Worm (Caenorhabditis elegans): ENCODE measurements around the gene glr-4.

ce11 chrII:7789605-7790004, 4.5 kb downstream of the glr-4 start:
- TF ChIP-seq lsy-2 (tag; optimal IDR thresholded peaks at IDR 0.05) (no peak), ham-2 (GFP tag; optimal IDR thresholded peaks at IDR 0.05) (no peak), nhr-237 (tag; optimal IDR thresholded peaks at IDR 0.05) (no peak), nhr-28 (tag; optimal IDR thresholded peaks at IDR 0.05) (no peak), unc-39 (tag; optimal IDR thresholded peaks at IDR 0.05) (no peak), blmp-1 (tag; optimal IDR thresholded peaks at IDR 0.05) (no peak)
